Worm (Caenorhabditis elegans): ENCODE measurements around the gene mig-21.

DNA sequence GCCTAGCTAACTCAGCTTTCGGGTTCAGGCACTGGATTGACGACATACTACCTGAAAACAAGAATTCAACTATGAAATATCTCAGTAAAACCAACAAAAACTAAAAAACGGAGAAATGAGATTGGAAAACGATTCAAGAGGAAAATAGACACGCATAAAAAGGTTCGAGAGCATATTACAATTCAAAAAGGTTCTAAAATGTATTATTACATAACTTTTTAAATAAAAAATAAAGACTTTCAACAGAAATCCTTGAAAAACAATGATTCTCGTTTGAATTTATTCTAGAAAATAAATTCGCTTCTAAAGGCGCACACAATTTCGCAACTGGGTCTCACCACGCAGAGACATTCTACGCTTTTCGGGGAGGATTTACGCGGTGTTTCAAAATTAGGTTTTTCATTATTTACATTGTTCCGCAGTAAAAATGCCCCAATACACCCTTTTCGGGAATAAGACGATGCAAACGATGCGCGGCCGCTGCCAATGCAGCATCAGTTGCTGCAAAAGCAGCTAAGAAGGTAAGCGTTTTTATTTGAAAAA, 22.5 kb downstream of the mig-21 start, which contains the start of the genes cct-6 and alh-9:
- TF ChIP-seq hlh-12 (tag; optimal IDR thresholded peaks at IDR 0.05), result no peak
- TF ChIP-seq ets-4 (GFP tag; optimal IDR thresholded peaks at IDR 0.05), result no peak
